Worm (Caenorhabditis elegans): ENCODE measurements around the gene F29B9.11.

DNA sequence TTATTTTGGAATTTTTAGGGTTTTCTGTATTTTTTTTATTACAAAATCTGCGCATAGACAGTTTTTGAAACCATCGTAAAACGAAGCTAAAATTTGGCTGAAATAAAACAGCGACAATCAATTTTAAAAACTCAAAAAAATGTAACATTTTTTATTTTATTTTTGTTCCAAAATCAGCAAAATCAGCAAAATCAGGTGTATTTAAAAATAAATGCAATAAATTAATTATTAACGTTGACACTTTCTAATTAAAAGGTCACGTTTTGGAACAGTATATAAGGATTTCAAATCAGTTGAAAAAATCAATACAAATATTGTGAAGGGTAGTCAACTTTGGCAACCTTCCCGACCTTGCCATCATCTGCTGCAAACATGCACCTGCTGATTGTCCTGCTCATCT, 26.6 kb downstream of the F29B9.11 start, which contains the start of gene R105.1:
- TF ChIP-seq K11D2.4 (GFP tag; IDR thresholded peaks at IDR 0.05), result no peak
- no peak for TF ChIP-seq ama-1 (optimal IDR thresholded peaks at IDR 0.05)
- no peak for TF ChIP-seq ama-1 (GFP tag; optimal IDR thresholded peaks at IDR 0.05)

Data from whole organism, young adult.